Fruit fly (Drosophila melanogaster) Kc167 (cell line): ENCODE measurements around the gene Reck.

Experiments used
- Myc ChIP-seq: fragments of >200 bp; optimal IDR thresholded peaks from 2 replicates; lab custom pipeline; 2017; ENCODE audit warnings: missing external identifiers
- Sin3A ChIP-seq: fragments of >200 bp; optimal IDR thresholded peaks from 2 replicates; lab custom pipeline; 2018; ENCODE audit warnings: missing external identifiers
- h ChIP-seq: fragments of >200 bp; optimal IDR thresholded peaks from 3 replicates; lab custom pipeline; 2018; ENCODE audit warnings: missing external identifiers
- insv ChIP-seq: fragments of >200 bp; optimal IDR thresholded peaks from 3 replicates; lab custom pipeline; 2018; ENCODE audit warnings: missing external identifiers
- psq ChIP-seq: fragments of >200 bp; optimal IDR thresholded peaks from 2 replicates; lab custom pipeline; 2017; ENCODE audit warnings: missing external identifiers
- ttk ChIP-seq: sonication (Bioruptor generic); optimal IDR thresholded peaks from 2 replicates; lab custom pipeline; 2017; ENCODE audit warnings: missing external identifiers

Reck gene

dm6 chr3L:14989879-14990278 is 24.0 kb downstream of the Reck start:
- TF ChIP-seq ttk (lab: Kevin White, UChicago) (no peak), h (no peak), psq (lab: Kevin White, UChicago) (no peak)

- TF ChIP-seq ttk (lab: Kevin White, UChicago) = no peak
- TF ChIP-seq h = no peak
- TF ChIP-seq Myc (lab: Kevin White, UChicago) = no peak
- no peak for TF ChIP-seq insv (lab: Kevin White, UChicago)
- no peak for TF ChIP-seq psq (lab: Kevin White, UChicago)
- no peak for TF ChIP-seq Sin3A
Observed at dm6 chr3L:14988231-14988630, 25.6 kb downstream of the Reck start.

- TF ChIP-seq Sin3A (no peak), h (no peak), ttk (lab: Kevin White, UChicago) (no peak), insv (lab: Kevin White, UChicago) (no peak), psq (lab: Kevin White, UChicago) (no peak), Myc (lab: Kevin White, UChicago) (no peak)
Observed at dm6 chr3L:14986984-14987896, 26.6 kb downstream of the Reck start.

- TF ChIP-seq psq (lab: Kevin White, UChicago) = no peak
- no peak for TF ChIP-seq insv (lab: Kevin White, UChicago)
- no peak for TF ChIP-seq ttk (lab: Kevin White, UChicago)
- no peak for TF ChIP-seq h
- TF ChIP-seq Sin3A = no peak
- no peak for TF ChIP-seq Myc (lab: Kevin White, UChicago)
Observed at dm6 chr3L:14986340-14986916, 27.4 kb downstream of the Reck start.

- TF ChIP-seq Myc (lab: Kevin White, UChicago) (no peak), Sin3A (no peak), ttk (lab: Kevin White, UChicago) (no peak), insv (lab: Kevin White, UChicago) (no peak), h (no peak), psq (lab: Kevin White, UChicago) (no peak)
Observed at dm6 chr3L:14984521-14985150, 29.2 kb downstream of the Reck start, which contains the start of gene mnd. mnd (plus strand) TSS chr3L:14985100.

- no peak for TF ChIP-seq psq (lab: Kevin White, UChicago)
Observed at dm6 chr3L:14982675-14983084, 31.2 kb downstream of the Reck start, which contains the start of gene CG5114. CG5114 (plus strand) TSS chr3L:14982835.

dm6 chr3L:14980038-14980437 is 33.8 kb downstream of the Reck start:
- TF ChIP-seq psq (lab: Kevin White, UChicago) (no peak), Myc (lab: Kevin White, UChicago) (no peak), insv (lab: Kevin White, UChicago) (no peak), ttk (lab: Kevin White, UChicago) (no peak), h (no peak), Sin3A (no peak)

dm6 chr3L:14979332-14979731 is 34.5 kb downstream of the Reck start, which contains the start of gene CG3349:
CG3349 (plus strand) TSS chr3L:14979620.
- TF ChIP-seq insv (lab: Kevin White, UChicago) (no peak), psq (lab: Kevin White, UChicago) (no peak)

- TF ChIP-seq ttk (lab: Kevin White, UChicago) (no peak), Sin3A (no peak), insv (lab: Kevin White, UChicago) (no peak), h (no peak), psq (lab: Kevin White, UChicago) (no peak), Myc (lab: Kevin White, UChicago) (no peak)
Observed at dm6 chr3L:14978496-14978894, 35.4 kb downstream of the Reck start.

- no peak for TF ChIP-seq Myc (lab: Kevin White, UChicago)
- TF ChIP-seq insv (lab: Kevin White, UChicago) = no peak
- no peak for TF ChIP-seq Sin3A
- TF ChIP-seq h = no peak
Observed at dm6 chr3L:14977536-14978495, 36.0 kb downstream of the Reck start.

dm6 chr3L:14976026-14976425 is 37.8 kb downstream of the Reck start:
- TF ChIP-seq insv (lab: Kevin White, UChicago) (no peak), psq (lab: Kevin White, UChicago) (no peak), ttk (lab: Kevin White, UChicago) (no peak), h (no peak), Myc (lab: Kevin White, UChicago) (no peak), Sin3A (no peak)
